Fruit fly (Drosophila melanogaster) whole organism, embryonic: ENCODE results near the gene GAPcenA.

Experiments used
- Aef1 ChIP-seq: fragments of 200-800 bp; sonication (Bioruptor generic); IDR thresholded peaks from 3 replicates; pipeline ENCODE4 v1.3.6; 2022; ENCODE audit warnings: missing biosample characterization, missing genetic modification characterization
- B-H1 ChIP-seq: fragments of 200-800 bp; sonication (Bioruptor generic); IDR thresholded peaks from 3 replicates; pipeline ENCODE4 v1.3.6; 2022; ENCODE audit warnings: missing biosample characterization, missing genetic modification characterization
- C15 ChIP-seq: fragments of 200-800 bp; sonication (Bioruptor generic); IDR thresholded peaks from 3 replicates; pipeline ENCODE4 v1.3.6; 2022; ENCODE audit warnings: missing biosample characterization, missing genetic modification characterization
- CG10267 ChIP-seq: fragments of 200-800 bp; sonication (Bioruptor generic); optimal IDR thresholded peaks from 2 replicates; lab custom pipeline; 2018; ENCODE audit warnings: missing biosample characterization, mild to moderate bottlenecking, missing genetic modification characterization, moderate library complexity
- CG10321 ChIP-seq: fragments of 200-800 bp; sonication (Bioruptor generic); IDR thresholded peaks from 2 replicates; pipeline ENCODE4 v1.3.6; 2022; ENCODE audit warnings: missing biosample characterization, missing genetic modification characterization
- CG13287 ChIP-seq: fragments of 200-800 bp; sonication (Bioruptor generic); IDR thresholded peaks from 2 replicates; pipeline ENCODE4 v1.3.6; 2022; ENCODE audit warnings: missing biosample characterization, missing genetic modification characterization; ENCODE audit not compliant: partially characterized antibody
- CG13775 ChIP-seq: fragments of 200-800 bp; sonication (Bioruptor generic); optimal IDR thresholded peaks from 3 replicates; lab custom pipeline; 2017; ENCODE audit warnings: missing biosample characterization, mild to moderate bottlenecking, missing genetic modification characterization
- CG15696 ChIP-seq: fragments of 200-800 bp; sonication (Bioruptor generic); optimal IDR thresholded peaks from 2 replicates; lab custom pipeline; 2019; ENCODE audit warnings: missing biosample characterization, mild to moderate bottlenecking, missing genetic modification characterization, moderate library complexity
- CG17802 ChIP-seq: fragments of 200-800 bp; sonication (Bioruptor generic); optimal IDR thresholded peaks from 2 replicates; lab custom pipeline; 2018; ENCODE audit warnings: missing biosample characterization, mild to moderate bottlenecking, missing genetic modification characterization, moderate library complexity
- CG17912 ChIP-seq: fragments of 200-800 bp; sonication (Bioruptor generic); optimal IDR thresholded peaks from 2 replicates; lab custom pipeline; 2018; ENCODE audit warnings: missing biosample characterization, mild to moderate bottlenecking, missing genetic modification characterization
- CG1792 ChIP-seq: fragments of 200-800 bp; sonication (Bioruptor generic); optimal IDR thresholded peaks from 2 replicates; lab custom pipeline; 2016; ENCODE audit warnings: missing biosample characterization, missing genetic modification characterization
- CG18476 ChIP-seq: fragments of 200-800 bp; sonication (Bioruptor generic); optimal IDR thresholded peaks from 2 replicates; lab custom pipeline; 2016; ENCODE audit warnings: missing biosample characterization, mild to moderate bottlenecking, missing genetic modification characterization
- CG2116 ChIP-seq: fragments of 200-800 bp; sonication (Bioruptor generic); optimal IDR thresholded peaks from 3 replicates; lab custom pipeline; 2018; ENCODE audit warnings: missing biosample characterization, mild to moderate bottlenecking, missing genetic modification characterization
- CG2120 ChIP-seq: fragments of 200-800 bp; sonication (Bioruptor generic); optimal IDR thresholded peaks from 3 replicates; lab custom pipeline; 2016; ENCODE audit warnings: missing biosample characterization, missing genetic modification characterization
- CG34224 ChIP-seq: fragments of 200-800 bp; sonication (Bioruptor generic); IDR thresholded peaks from 3 replicates; pipeline ENCODE4 v1.3.6; 2022; ENCODE audit warnings: missing biosample characterization, missing genetic modification characterization; ENCODE audit not compliant: partially characterized antibody
- CG4360 ChIP-seq: fragments of 200-800 bp; sonication (Bioruptor generic); IDR thresholded peaks from 2 replicates; pipeline ENCODE4 v1.3.6; 2022; ENCODE audit warnings: missing biosample characterization, missing genetic modification characterization
- CG4854 ChIP-seq: fragments of 200-800 bp; sonication (Bioruptor generic); optimal IDR thresholded peaks from 2 replicates; lab custom pipeline; 2016; ENCODE audit warnings: missing biosample characterization, missing genetic modification characterization, inconsistent platforms
- CG7372 ChIP-seq: fragments of 200-800 bp; sonication (Bioruptor generic); IDR thresholded peaks from 2 replicates; pipeline ENCODE4 v1.3.6; 2022; ENCODE audit warnings: missing biosample characterization, missing genetic modification characterization
- CG7556 ChIP-seq: fragments of 200-800 bp; sonication (Bioruptor generic); optimal IDR thresholded peaks from 2 replicates; lab custom pipeline; 2017; ENCODE audit warnings: missing biosample characterization, mild to moderate bottlenecking, missing genetic modification characterization
- CG8924 ChIP-seq: fragments of 200-800 bp; optimal IDR thresholded peaks from 3 replicates; lab custom pipeline; 2019; ENCODE audit warnings: missing biosample characterization, mild to moderate bottlenecking, missing genetic modification characterization, moderate library complexity
- Ets65A ChIP-seq: fragments of 200-800 bp; sonication (Bioruptor generic); peaks from one replicate; lab custom pipeline; 2016; ENCODE audit warnings: missing biosample characterization, missing genetic modification characterization
- Hand ChIP-seq: fragments of 200-800 bp; sonication (Bioruptor generic); optimal IDR thresholded peaks from 2 replicates; lab custom pipeline; 2017; ENCODE audit warnings: mild to moderate bottlenecking, missing biosample characterization, missing genetic modification reagents, missing genetic modification characterization
- Mad ChIP-seq: fragments of 200-800 bp; sonication (Bioruptor generic); optimal IDR thresholded peaks from 2 replicates; lab custom pipeline; 2016; ENCODE audit warnings: missing biosample characterization, missing genetic modification characterization
- Max ChIP-seq: fragments of 200-800 bp; sonication (Bioruptor generic); optimal IDR thresholded peaks from 2 replicates; lab custom pipeline; 2016; ENCODE audit warnings: missing biosample characterization, mild to moderate bottlenecking, missing genetic modification characterization
- Mes4 ChIP-seq: fragments of 200-800 bp; sonication (Bioruptor generic); optimal IDR thresholded peaks from 2 replicates; lab custom pipeline; 2016; ENCODE audit warnings: missing biosample characterization, missing genetic modification characterization
- NC2α ChIP-seq: fragments of 200-800 bp; sonication (Bioruptor generic); optimal IDR thresholded peaks from 2 replicates; lab custom pipeline; 2016; ENCODE audit warnings: missing biosample characterization, missing genetic modification characterization
- Nf-YA ChIP-seq: fragments of 200-800 bp; sonication (Bioruptor generic); IDR thresholded peaks from 2 replicates; pipeline ENCODE4 v1.3.6; 2022; ENCODE audit warnings: missing biosample characterization, missing genetic modification characterization
- Nf-YB ChIP-seq: fragments of 200-800 bp; sonication (Bioruptor generic); optimal IDR thresholded peaks from 3 replicates; lab custom pipeline; 2019; ENCODE audit warnings: missing biosample characterization, mild to moderate bottlenecking, missing genetic modification characterization, moderate library complexity
- PHDP ChIP-seq: fragments of 200-800 bp; sonication (Bioruptor generic); optimal IDR thresholded peaks from 3 replicates; lab custom pipeline; 2018; ENCODE audit warnings: missing biosample characterization, mild to moderate bottlenecking, missing genetic modification characterization, moderate library complexity
- Scr ChIP-seq: fragments of 200-800 bp; sonication (Bioruptor generic); IDR thresholded peaks from 2 replicates; pipeline ENCODE4 v1.3.6; 2022; ENCODE audit warnings: missing biosample characterization, missing genetic modification characterization; ENCODE audit not compliant: partially characterized antibody
- Sin3A ChIP-seq: fragments of >200 bp; optimal IDR thresholded peaks from 2 replicates; lab custom pipeline; 2018
- Sry-δ ChIP-seq: fragments of 200-800 bp; sonication (Bioruptor generic); optimal IDR thresholded peaks from 2 replicates; lab custom pipeline; 2016; ENCODE audit warnings: missing biosample characterization, missing genetic modification characterization
- amos ChIP-seq: fragments of 200-800 bp; sonication (Bioruptor generic); IDR thresholded peaks from 2 replicates; pipeline ENCODE4 v1.3.6; 2022; ENCODE audit warnings: missing biosample characterization, missing genetic modification characterization; ENCODE audit not compliant: partially characterized antibody
- aop ChIP-seq: fragments of 200-800 bp; sonication (Bioruptor generic); IDR thresholded peaks from 2 replicates; pipeline ENCODE4 v1.3.6; 2022; ENCODE audit warnings: missing biosample characterization, missing genetic modification characterization
- ato ChIP-seq: fragments of 200-800 bp; sonication (Bioruptor generic); IDR thresholded peaks from 2 replicates; pipeline ENCODE4 v1.3.6; 2022; ENCODE audit warnings: missing biosample characterization, missing genetic modification characterization; ENCODE audit not compliant: partially characterized antibody
- cg ChIP-seq: fragments of 200-800 bp; sonication (Bioruptor generic); optimal IDR thresholded peaks from 3 replicates; lab custom pipeline; 2019; ENCODE audit warnings: missing biosample characterization, mild to moderate bottlenecking, missing genetic modification characterization, moderate library complexity
- chn ChIP-seq: fragments of 200-800 bp; sonication (Bioruptor generic); optimal IDR thresholded peaks from 2 replicates; lab custom pipeline; 2016; ENCODE audit warnings: missing biosample characterization, missing genetic modification characterization
- crp ChIP-seq, 2 experiments: fragments of 200-800 bp; sonication (Bioruptor generic); optimal IDR thresholded peaks; 2 replicates in 1 of 2; 3 replicates in 1 of 2; lab custom pipeline; 2017; ENCODE audit warnings: missing biosample characterization in 2 of 2, missing genetic modification characterization in 2 of 2, mild to moderate bottlenecking in 1 of 2, moderate library complexity in 1 of 2
- gt ChIP-seq: fragments of 200-800 bp; sonication (Bioruptor generic); IDR thresholded peaks from 2 replicates; pipeline ENCODE4 v1.3.6; 2022; ENCODE audit warnings: missing biosample characterization, missing genetic modification characterization
- ind ChIP-seq: fragments of 200-800 bp; sonication (Bioruptor generic); optimal IDR thresholded peaks from 3 replicates; lab custom pipeline; 2016; ENCODE audit warnings: missing biosample characterization, missing genetic modification characterization
- klu ChIP-seq: fragments of 200-800 bp; sonication (Bioruptor generic); IDR thresholded peaks from 2 replicates; pipeline ENCODE4 v1.3.6; 2022; ENCODE audit warnings: missing biosample characterization, missing genetic modification characterization
- luna ChIP-seq: fragments of 200-800 bp; sonication (Bioruptor generic); optimal IDR thresholded peaks from 2 replicates; lab custom pipeline; 2016; ENCODE audit warnings: missing biosample characterization, missing genetic modification characterization
- mld ChIP-seq: fragments of 200-800 bp; sonication (Bioruptor generic); IDR thresholded peaks from 3 replicates; pipeline ENCODE4 v1.3.6; 2022; ENCODE audit warnings: missing biosample characterization, missing genetic modification characterization; ENCODE audit not compliant: partially characterized antibody
- nom ChIP-seq: fragments of 200-800 bp; sonication (Bioruptor generic); optimal IDR thresholded peaks from 2 replicates; lab custom pipeline; 2017; ENCODE audit warnings: missing biosample characterization, missing genetic modification characterization, mild to moderate bottlenecking, moderate library complexity, missing genetic modification reagents
- oc ChIP-seq: fragments of 200-800 bp; sonication (Bioruptor generic); optimal IDR thresholded peaks from 2 replicates; lab custom pipeline; 2018; ENCODE audit warnings: missing biosample characterization, mild to moderate bottlenecking, missing genetic modification characterization, moderate library complexity
- onecut ChIP-seq: fragments of 200-800 bp; sonication (Bioruptor generic); IDR thresholded peaks from 2 replicates; pipeline ENCODE4 v1.3.6; 2022; ENCODE audit warnings: missing biosample characterization, missing genetic modification characterization
- pan ChIP-seq, 4 experiments: fragments of >200 bp in 3 of 4; fragments of 200-800 bp in 1 of 4; sonication (Bioruptor generic) in 1 of 4; optimal IDR thresholded peaks in 3 of 4; IDR thresholded peaks in 1 of 4; 2 replicates each; pipeline versions ENCODE4 v1.3.6 to Lab custom; 2017 to 2022; ENCODE audit warnings: missing biosample characterization in 2 of 4, missing genetic modification characterization in 2 of 4, mixed read lengths in 1 of 4
- phol ChIP-seq: fragments of 200-800 bp; sonication (Bioruptor generic); optimal IDR thresholded peaks from 3 replicates; lab custom pipeline; 2018; ENCODE audit warnings: missing biosample characterization, mild to moderate bottlenecking, missing genetic modification characterization, moderate library complexity
- run ChIP-seq: fragments of 200-800 bp; sonication (Bioruptor generic); optimal IDR thresholded peaks from 3 replicates; lab custom pipeline; 2018; ENCODE audit warnings: missing biosample characterization, mild to moderate bottlenecking, missing genetic modification characterization
- tap ChIP-seq: fragments of 200-800 bp; optimal IDR thresholded peaks from 3 replicates; lab custom pipeline; 2019; ENCODE audit warnings: missing biosample characterization, mild to moderate bottlenecking, missing genetic modification characterization, moderate library complexity
- zfh2 ChIP-seq: fragments of 200-800 bp; sonication (Bioruptor generic); optimal IDR thresholded peaks from 2 replicates; lab custom pipeline; 2016; ENCODE audit warnings: missing biosample characterization, missing genetic modification characterization

GAPcenA gene

DNA sequence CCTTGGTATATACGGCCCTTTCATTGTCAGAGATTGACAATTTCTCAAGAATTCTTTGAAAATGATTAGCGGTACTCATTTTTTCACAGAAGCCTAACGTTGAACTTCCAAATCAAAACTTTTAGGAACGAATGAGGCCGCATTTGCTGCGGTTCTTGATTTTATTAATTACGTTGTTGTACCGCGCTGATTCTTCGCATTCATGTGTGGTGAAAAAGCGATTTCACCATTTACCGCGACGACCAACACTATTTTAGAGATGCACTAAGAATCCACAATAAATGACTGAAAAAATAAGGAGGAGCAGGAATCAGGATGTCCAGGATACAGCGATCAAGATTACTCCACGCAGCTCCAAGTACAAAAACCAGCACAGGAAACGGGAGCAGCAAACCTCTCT lies 42.4 kb upstream of the GAPcenA start, which contains the start of the genes CG7194 and Sbp2 (continued):
- TF ChIP-seq crp (GFP tag; optimal IDR thresholded peaks at IDR 0.05; lab: Kevin White, UChicago) = no peak
- TF ChIP-seq tap (tag; lab: Kevin White, UChicago) = no peak
- TF ChIP-seq cg (GFP tag; lab: Kevin White, UChicago) = no peak
- peak; percentile 10; the same call in 1 of the 2 replicates for TF ChIP-seq Scr (GFP tag; lab: Robert Waterston, UW)
- TF ChIP-seq phol = no peak
- TF ChIP-seq CG10267 (tag; lab: Kevin White, UChicago) = peak; percentile 74
- TF ChIP-seq zfh2 = peak; percentile 23
- no peak for TF ChIP-seq B-H1 (GFP tag; lab: Robert Waterston, UW)
- no peak for TF ChIP-seq luna
- no peak for TF ChIP-seq ato (GFP tag; lab: Robert Waterston, UW)
- TF ChIP-seq C15 (GFP tag; lab: Robert Waterston, UW) = no peak
- TF ChIP-seq CG17802 (tag; lab: Kevin White, UChicago) = no peak
- no peak for TF ChIP-seq Max
- no peak for TF ChIP-seq Ets65A (GFP tag; lab: Kevin White, UChicago)
- no peak for TF ChIP-seq Sin3A (lab: Kevin White, UChicago)
- no peak for TF ChIP-seq ind (GFP tag; lab: Kevin White, UChicago)
- no peak for TF ChIP-seq Mad (GFP tag; lab: Kevin White, UChicago)
- TF ChIP-seq CG15696 (tag; lab: Kevin White, UChicago) = no peak
- no peak for TF ChIP-seq mld (GFP tag; lab: Robert Waterston, UW)
- TF ChIP-seq CG17912 (GFP tag; lab: Kevin White, UChicago) = no peak
- no peak for TF ChIP-seq onecut (GFP tag; lab: Robert Waterston, UW)
- TF ChIP-seq chn (GFP tag; lab: Kevin White, UChicago) = no peak
- no peak for TF ChIP-seq Nf-YA (GFP tag; lab: Robert Waterston, UW)
- no peak for TF ChIP-seq CG18476 (GFP tag; lab: Kevin White, UChicago)
- TF ChIP-seq CG10321 = no peak
- no peak for TF ChIP-seq CG8924 (tag; lab: Kevin White, UChicago)
- no peak for TF ChIP-seq NC2α
- peak; percentile 18 for TF ChIP-seq CG2120
- TF ChIP-seq PHDP (tag; lab: Kevin White, UChicago) = no peak
- no peak for TF ChIP-seq gt (GFP tag; lab: Robert Waterston, UW)
- no peak for TF ChIP-seq aop
- no peak for TF ChIP-seq Hand (GFP tag; lab: Kevin White, UChicago)
- no peak for TF ChIP-seq CG13775 (GFP tag; lab: Kevin White, UChicago)
- TF ChIP-seq CG7372 (GFP tag; lab: Robert Waterston, UW) = no peak
- TF ChIP-seq nom (GFP tag; lab: Kevin White, UChicago) = peak; percentile 1
- TF ChIP-seq pan (optimal IDR thresholded peaks at IDR 0.05; lab: Kevin White, UChicago) = no peak
- peak in 1 of 2 experiments; percentile 15 for TF ChIP-seq pan (GFP tag; optimal IDR thresholded peaks at IDR 0.05 in 1 of 2, IDR thresholded peaks at IDR 0.05 in 1 of 2)
- TF ChIP-seq amos (GFP tag; lab: Robert Waterston, UW) = no peak
- no peak for TF ChIP-seq CG4854 (GFP tag; lab: Kevin White, UChicago)
- TF ChIP-seq CG13287 (GFP tag; lab: Robert Waterston, UW) = 0 out of 2 replicates have a peak, but pooled peaks have one; percentile 17
- no peak for TF ChIP-seq CG1792 (GFP tag; lab: Kevin White, UChicago)
- TF ChIP-seq Nf-YB (GFP tag; lab: Kevin White, UChicago) = no peak
- TF ChIP-seq CG4360 (GFP tag; lab: Robert Waterston, UW) = peak; percentile 39
- TF ChIP-seq oc (tag; lab: Kevin White, UChicago) = no peak
- no peak for TF ChIP-seq run (tag; lab: Kevin White, UChicago)
- peak; percentile 64 for TF ChIP-seq Sry-δ
- no peak for TF ChIP-seq CG7556 (GFP tag; lab: Kevin White, UChicago)
- no peak for TF ChIP-seq klu (GFP tag; lab: Robert Waterston, UW)
- TF ChIP-seq CG2116 (GFP tag; lab: Kevin White, UChicago) = peak; percentile 17
- TF ChIP-seq Mes4 (GFP tag; lab: Kevin White, UChicago) = no peak
- no peak for TF ChIP-seq Aef1
- 0 out of 3 replicates have a peak, but pooled peaks have one; percentile 29 for TF ChIP-seq CG34224
